Worm (Caenorhabditis elegans): ENCODE results near the gene C44B7.5.

The C44B7.5 gene

DNA sequence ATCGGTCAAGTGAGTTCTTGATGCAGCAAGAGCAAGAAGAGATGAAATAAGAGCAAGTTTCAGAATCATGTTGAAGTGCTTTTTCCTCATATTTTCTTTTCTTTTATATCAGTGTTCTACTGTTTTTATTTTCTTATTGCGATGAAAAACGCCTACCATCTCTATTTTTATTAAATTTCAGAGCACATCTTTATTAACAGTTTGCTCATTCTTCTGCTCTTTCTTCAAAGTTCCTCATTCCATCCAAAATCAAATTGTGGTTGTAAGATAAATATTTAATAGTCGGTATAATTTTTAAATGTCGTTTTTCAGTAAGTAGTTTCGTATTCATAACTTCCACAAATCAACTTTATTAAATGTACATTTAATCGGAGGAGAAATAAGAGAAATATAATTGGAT lies at the start of gene C44B7.5:
TSS of gene C44B7.5 (minus strand) at position 101 of the 400 bp plus-strand sequence.
- TF ChIP-seq snpc-4 (tag; optimal IDR thresholded peaks at IDR 0.05) (no peak), ZK546.5 (tag; optimal IDR thresholded peaks at IDR 0.05) (no peak), sem-4 (tag; optimal IDR thresholded peaks at IDR 0.05) (no peak), nhr-11 (tag; optimal IDR thresholded peaks at IDR 0.05) (no peak), sma-9 (GFP tag; optimal IDR thresholded peaks at IDR 0.05) (no peak), sma-9 (tag; optimal IDR thresholded peaks at IDR 0.05) (no peak), ztf-11 (tag; optimal IDR thresholded peaks at IDR 0.05) (no peak)

DNA sequence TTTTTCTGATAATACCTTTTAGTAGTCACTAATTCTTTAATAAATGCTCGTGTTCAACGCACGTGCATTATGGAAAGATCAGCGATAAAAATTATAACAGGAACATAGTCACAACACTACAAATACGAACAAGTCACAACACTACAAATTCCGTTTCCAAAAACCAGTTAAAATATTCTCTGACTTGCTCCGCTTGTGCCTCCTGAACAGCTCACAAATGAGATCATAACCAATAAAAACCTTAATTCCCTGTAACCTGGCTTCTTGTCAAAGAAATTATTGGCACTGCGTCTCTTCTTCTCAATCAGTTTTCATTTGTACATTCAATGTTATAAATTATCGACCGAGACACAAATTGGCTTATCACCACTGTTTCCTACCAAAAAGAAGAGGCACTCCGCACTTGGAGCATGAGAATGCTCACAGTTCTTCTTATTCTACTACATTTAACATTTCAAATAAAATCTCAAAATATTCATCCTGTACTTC lies 47.0 kb upstream of the C44B7.5 start, which contains the start of gene B0252.1:
TSS of gene B0252.1 (plus strand) at position 318 of the 489 bp plus-strand sequence.
- TF ChIP-seq snpc-4 (tag; optimal IDR thresholded peaks at IDR 0.05) (no peak), peb-1 (tag; optimal IDR thresholded peaks at IDR 0.05) (no peak), nhr-25 (tag; optimal IDR thresholded peaks at IDR 0.05) (no peak), mdl-1 (tag; optimal IDR thresholded peaks at IDR 0.05) (no peak), aly-2 (tag; optimal IDR thresholded peaks at IDR 0.05) (no peak), fos-1 (tag; optimal IDR thresholded peaks at IDR 0.05) (peak; percentile 47), blmp-1 (tag; optimal IDR thresholded peaks at IDR 0.05; ENCODE audit: insufficient read depth) (no peak), zag-1 (tag; optimal IDR thresholded peaks at IDR 0.05) (no peak)

DNA sequence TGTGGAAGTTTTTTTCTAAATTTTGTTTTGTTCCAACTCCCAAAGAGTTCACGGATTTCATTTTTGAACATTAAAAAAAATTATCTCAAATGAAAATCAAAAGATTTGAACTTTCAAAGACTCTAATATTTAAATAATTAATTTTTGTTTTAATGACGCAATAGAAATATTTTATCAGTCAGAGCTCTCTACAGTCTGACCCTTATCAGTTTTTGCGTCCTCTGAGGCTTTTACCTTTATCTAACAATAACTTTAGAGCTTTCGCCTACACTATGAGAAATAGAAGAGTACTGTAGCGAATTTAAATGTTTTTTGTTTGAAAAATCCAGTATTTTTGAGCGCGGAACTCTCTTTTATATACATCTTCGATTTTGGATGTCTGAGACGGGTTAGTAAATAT lies 46.5 kb upstream of the C44B7.5 start, which contains the start of gene B0252.5:
TSS of gene B0252.5 (minus strand) at position 17 of the 400 bp plus-strand sequence.
- peak; percentile 37 for TF ChIP-seq sma-9 (GFP tag; optimal IDR thresholded peaks at IDR 0.05)
- TF ChIP-seq sma-9 (tag; optimal IDR thresholded peaks at IDR 0.05): no peak
- TF ChIP-seq mab-5 (tag; optimal IDR thresholded peaks at IDR 0.05): no peak
- peak; percentile 53 for TF ChIP-seq fos-1 (tag; optimal IDR thresholded peaks at IDR 0.05)

ce11 chrII:6917710-6918109 lies 45.3 kb upstream of the C44B7.5 start, which contains the start of gene B0252.11:
Gene B0252.11 (minus strand): TSS chrII:6917810.
- TF ChIP-seq ceh-82 (tag; optimal IDR thresholded peaks at IDR 0.05) (no peak), ztf-4 (tag; optimal IDR thresholded peaks at IDR 0.05) (no peak), nhr-77 (tag; optimal IDR thresholded peaks at IDR 0.05) (no peak), C34F6.9 (tag; optimal IDR thresholded peaks at IDR 0.05) (no peak), unc-62 (GFP tag; optimal IDR thresholded peaks at IDR 0.05) (no peak), lsy-2 (tag; optimal IDR thresholded peaks at IDR 0.05) (no peak), nhr-10 (tag; optimal IDR thresholded peaks at IDR 0.05) (no peak), nhr-12 (tag; optimal IDR thresholded peaks at IDR 0.05) (no peak), mbf-1 (tag; optimal IDR thresholded peaks at IDR 0.05) (no peak), aly-2 (tag; optimal IDR thresholded peaks at IDR 0.05) (no peak), gmeb-1 (tag; optimal IDR thresholded peaks at IDR 0.05) (no peak), nhr-21 (tag; optimal IDR thresholded peaks at IDR 0.05) (no peak), unc-55 (GFP tag; optimal IDR thresholded peaks at IDR 0.05) (no peak), F13H6.1 (tag; optimal IDR thresholded peaks at IDR 0.05) (no peak), nhr-237 (tag; optimal IDR thresholded peaks at IDR 0.05) (no peak)

- TF ChIP-seq ZK546.5 (tag; optimal IDR thresholded peaks at IDR 0.05) (no peak), C34F6.9 (tag; optimal IDR thresholded peaks at IDR 0.05) (peak; percentile 2), mab-5 (tag; optimal IDR thresholded peaks at IDR 0.05) (peak; percentile 1), unc-55 (GFP tag; optimal IDR thresholded peaks at IDR 0.05) (peak; percentile 52)
Observed at ce11 chrII:6915875-6916274, 43.5 kb upstream of the C44B7.5 start, which contains the start of gene B0252.8. Gene B0252.8 (plus strand): TSS chrII:6916166.

ce11 chrII:6913309-6913708 lies 40.9 kb upstream of the C44B7.5 start, which contains the start of gene cyn-10:
Gene cyn-10 (minus strand): TSS chrII:6913365.
- TF ChIP-seq unc-62 (GFP tag; optimal IDR thresholded peaks at IDR 0.05) (no peak), ztf-1 (GFP tag; conservative IDR thresholded peaks at IDR 0.05) (no peak), ceh-16 (tag; optimal IDR thresholded peaks at IDR 0.05) (no peak), lin-11 (tag; optimal IDR thresholded peaks at IDR 0.05) (no peak), nhr-237 (tag; optimal IDR thresholded peaks at IDR 0.05) (no peak), ztf-11 (tag; optimal IDR thresholded peaks at IDR 0.05) (no peak), nhr-23 (tag; optimal IDR thresholded peaks at IDR 0.05) (no peak), lin-13 (GFP tag; optimal IDR thresholded peaks at IDR 0.05) (peak; percentile 65), nhr-21 (tag; optimal IDR thresholded peaks at IDR 0.05) (peak; percentile 56), blmp-1 (tag; optimal IDR thresholded peaks at IDR 0.05; ENCODE audit: insufficient read depth) (peak; percentile 7), unc-55 (GFP tag; optimal IDR thresholded peaks at IDR 0.05) (peak; percentile 70), Y55F3AM.14 (GFP tag; optimal IDR thresholded peaks at IDR 0.05) (no peak), C34F6.9 (tag; optimal IDR thresholded peaks at IDR 0.05) (peak; percentile 59), F13H6.1 (tag; optimal IDR thresholded peaks at IDR 0.05) (peak; percentile 77), mdl-1 (tag; optimal IDR thresholded peaks at IDR 0.05) (no peak), alr-1 (tag; optimal IDR thresholded peaks at IDR 0.05) (no peak), snpc-4 (tag; optimal IDR thresholded peaks at IDR 0.05) (peak; percentile 49), zag-1 (tag; optimal IDR thresholded peaks at IDR 0.05) (no peak), skn-1 (tag; optimal IDR thresholded peaks at IDR 0.05) (no peak), ZK546.5 (tag; optimal IDR thresholded peaks at IDR 0.05) (no peak), nhr-25 (tag; optimal IDR thresholded peaks at IDR 0.05) (no peak), nhr-77 (tag; optimal IDR thresholded peaks at IDR 0.05) (no peak), ceh-82 (tag; optimal IDR thresholded peaks at IDR 0.05) (no peak), lsy-2 (tag; optimal IDR thresholded peaks at IDR 0.05) (peak; percentile 70 to 81), nhr-6 (tag; optimal IDR thresholded peaks at IDR 0.05) (peak; percentile 57), dmd-4 (tag; optimal IDR thresholded peaks at IDR 0.05) (no peak), gmeb-1 (tag; optimal IDR thresholded peaks at IDR 0.05) (peak; percentile 94), nhr-129 (tag; optimal IDR thresholded peaks at IDR 0.05) (peak; percentile 27), egl-27 (tag; optimal IDR thresholded peaks at IDR 0.05) (no peak)
